Worm (Caenorhabditis elegans): Measurements from ENCODE around the gene nhr-243.

nhr-243 gene

DNA sequence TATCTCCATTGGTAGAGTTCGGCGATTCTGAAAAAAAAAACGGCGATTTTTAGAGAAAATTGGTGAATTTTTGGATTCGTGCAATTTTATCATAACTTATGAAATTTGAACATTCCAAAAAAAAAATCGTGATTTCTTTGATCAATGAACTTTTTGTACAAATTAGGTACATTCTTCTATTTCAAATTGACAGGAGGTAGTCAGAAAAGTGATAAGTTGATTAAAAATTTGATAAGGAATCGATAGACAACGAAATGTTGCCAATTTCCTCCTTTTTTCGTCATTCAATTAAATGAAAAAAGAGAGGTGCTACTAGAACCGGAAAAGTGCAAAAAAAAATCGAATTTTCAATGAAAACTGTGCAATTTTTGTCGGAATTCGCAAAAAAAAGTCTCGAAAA, 29.4 kb downstream of the nhr-243 start (continued):
- no peak for TF ChIP-seq cey-2 (tag; optimal IDR thresholded peaks at IDR 0.05; ENCODE audit: borderline replicate concordance, insufficient read depth)
- no peak for TF ChIP-seq set-16 (GFP tag; IDR thresholded peaks at IDR 0.05)
- peak; percentile 68 for TF ChIP-seq nhr-28 (tag; optimal IDR thresholded peaks at IDR 0.05)
- TF ChIP-seq F26F4.8 (GFP tag; conservative IDR thresholded peaks at IDR 0.05): no peak
- no peak for TF ChIP-seq zfp-2 (tag; optimal IDR thresholded peaks at IDR 0.05)
- no peak for TF ChIP-seq snpc-1.2 (GFP tag; IDR thresholded peaks at IDR 0.05)
- TF ChIP-seq saeg-2 (GFP tag; IDR thresholded peaks at IDR 0.05): no peak
- TF ChIP-seq lim-7 (GFP tag; IDR thresholded peaks at IDR 0.05): no peak
- no peak for TF ChIP-seq hlh-30 (tag; optimal IDR thresholded peaks at IDR 0.05; ENCODE audit: insufficient read depth)

DNA sequence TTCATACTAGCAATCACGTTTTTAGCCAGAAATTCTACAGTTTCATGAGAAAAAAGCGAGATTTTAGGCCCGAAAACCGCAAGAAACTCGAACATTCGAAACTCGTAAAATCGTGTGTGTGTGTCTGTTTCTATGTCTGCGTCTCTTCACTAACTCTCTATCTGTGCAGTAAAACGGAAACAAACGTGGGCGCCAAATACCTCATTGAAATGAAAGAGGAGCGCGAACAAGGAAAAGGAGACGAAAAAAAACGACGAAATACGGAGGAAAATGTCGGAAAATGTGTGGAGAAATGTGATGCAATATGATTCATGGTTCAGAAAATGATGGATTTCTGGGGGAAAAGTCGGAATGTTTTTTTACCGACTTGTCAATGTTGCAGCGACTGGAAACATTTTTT, 31.8 kb downstream of the nhr-243 start:
- TF ChIP-seq dmd-6 (GFP tag; IDR thresholded peaks at IDR 0.05) (peak; percentile 21; the same call in 1 of the 2 replicates), nhr-42 (GFP tag; IDR thresholded peaks at IDR 0.05) (no peak), R02D3.7 (tag; optimal IDR thresholded peaks at IDR 0.05) (no peak), D1046.2 (GFP tag; IDR thresholded peaks at IDR 0.05) (no peak), ama-1 (optimal IDR thresholded peaks at IDR 0.05) (no peak), nhr-28 (tag; optimal IDR thresholded peaks at IDR 0.05) (peak; percentile 49), daf-19 (GFP tag; conservative IDR thresholded peaks at IDR 0.05) (no peak), F10B5.3 (tag; optimal IDR thresholded peaks at IDR 0.05) (no peak), ZK546.5 (tag; optimal IDR thresholded peaks at IDR 0.05) (no peak), dve-1 (tag; optimal IDR thresholded peaks at IDR 0.05; ENCODE audit: insufficient read depth) (peak; percentile 56), aha-1 (tag) (peak; percentile 13), pqm-1 (tag; optimal IDR thresholded peaks at IDR 0.05) (peak; percentile 13), skn-1 (tag; optimal IDR thresholded peaks at IDR 0.05) (no peak), php-3 (GFP tag; IDR thresholded peaks at IDR 0.05) (0 out of 2 replicates have a peak, but pooled peaks have one; percentile 27), mep-1 (tag; optimal IDR thresholded peaks at IDR 0.05) (peak; percentile 39), mxl-3 (GFP tag; optimal IDR thresholded peaks at IDR 0.05) (peak; percentile 61), dmd-8 (GFP tag; IDR thresholded peaks at IDR 0.05) (no peak), hlh-11 (tag; optimal IDR thresholded peaks at IDR 0.05) (peak; percentile 29), dpl-1 (GFP tag; optimal IDR thresholded peaks at IDR 0.05) (no peak), mdl-1 (tag; optimal IDR thresholded peaks at IDR 0.05) (peak in 1 of 2 experiments; percentile 21), nhr-76 (tag; optimal IDR thresholded peaks at IDR 0.05) (no peak), lsy-2 (tag; optimal IDR thresholded peaks at IDR 0.05) (peak in 1 of 2 experiments; percentile 38)

DNA sequence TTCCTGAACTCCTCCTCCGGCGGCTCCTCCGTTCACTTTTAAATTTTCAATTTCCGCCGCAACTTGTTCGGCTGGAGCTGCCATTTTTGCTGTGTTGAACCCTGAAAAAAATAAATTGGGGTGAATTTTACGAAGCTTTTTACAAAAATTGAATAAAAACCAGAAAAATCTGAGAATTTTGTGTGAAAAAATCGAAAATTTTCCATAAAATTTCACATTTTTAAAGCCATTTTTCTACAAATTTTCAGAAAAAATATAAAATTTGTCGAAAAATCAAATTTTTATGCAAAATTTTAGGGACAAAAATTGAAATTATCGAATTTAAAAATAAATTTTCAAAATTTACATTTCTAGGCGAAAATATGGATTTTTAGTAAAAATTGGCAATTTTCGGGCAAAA, 41.2 kb downstream of the nhr-243 start, which contains the start of gene wars-1:
TSS of gene wars-1 (minus strand) at position 101 of the 400 bp plus-strand sequence.
- TF ChIP-seq dpl-1 (GFP tag; optimal IDR thresholded peaks at IDR 0.05) (no peak), Y105C5A.15 (GFP tag; IDR thresholded peaks at IDR 0.05) (no peak), unc-62 (GFP tag; optimal IDR thresholded peaks at IDR 0.05 in 1 of 2) (peak in 1 of 2 experiments; percentile 1), unc-62 (tag; optimal IDR thresholded peaks at IDR 0.05) (no peak), mxl-3 (GFP tag; optimal IDR thresholded peaks at IDR 0.05) (no peak), set-16 (GFP tag; IDR thresholded peaks at IDR 0.05) (no peak), arid-1 (GFP tag; conservative IDR thresholded peaks at IDR 0.05) (no peak), hlh-11 (tag; optimal IDR thresholded peaks at IDR 0.05) (no peak)

DNA sequence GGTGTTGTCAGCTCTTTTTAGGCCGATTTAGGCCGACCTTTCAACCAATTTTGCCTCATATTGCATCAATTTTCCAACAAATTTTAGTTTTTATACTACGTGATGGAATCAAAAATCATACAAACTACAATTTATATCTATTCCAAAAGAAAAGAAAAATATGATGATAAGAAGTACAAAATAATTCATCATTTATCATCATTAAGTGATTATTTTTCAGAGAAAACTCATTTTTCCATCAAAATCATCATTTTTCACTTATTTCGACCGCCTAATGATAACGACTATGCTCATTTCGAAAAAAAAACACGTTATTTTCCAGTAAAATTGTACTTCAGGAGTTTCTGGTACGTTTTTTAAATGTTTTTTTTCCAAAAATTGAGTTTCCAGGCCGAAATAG, 45.5 kb downstream of the nhr-243 start:
- no peak for TF ChIP-seq aly-2 (tag; optimal IDR thresholded peaks at IDR 0.05)
- no peak for TF ChIP-seq F44E2.7 (GFP tag; IDR thresholded peaks at IDR 0.05)
- no peak for TF ChIP-seq snpc-4 (tag; optimal IDR thresholded peaks at IDR 0.05)
- TF ChIP-seq gei-8 (GFP tag; optimal IDR thresholded peaks at IDR 0.05): no peak
- no peak for TF ChIP-seq nhr-237 (tag; optimal IDR thresholded peaks at IDR 0.05)
- TF ChIP-seq nhr-28 (tag; optimal IDR thresholded peaks at IDR 0.05): peak; percentile 6

Data from whole organism, L4 larva.